Worm (Caenorhabditis elegans): Measurements from ENCODE around the gene vha-6.

ce11 chrII:11443128-11443527, 4.9 kb upstream of the vha-6 start:
- no peak for TF ChIP-seq sea-1 (GFP tag; conservative IDR thresholded peaks at IDR 0.05)
- TF ChIP-seq ama-1 (optimal IDR thresholded peaks at IDR 0.05), result no peak
- TF ChIP-seq flt-1 (GFP tag; IDR thresholded peaks at IDR 0.05), result no peak
- no peak for TF ChIP-seq hmbx-1 (tag; optimal IDR thresholded peaks at IDR 0.05)
- TF ChIP-seq scrt-1 (GFP tag; IDR thresholded peaks at IDR 0.05), result no peak
- no peak for TF ChIP-seq hmg-4 (GFP tag; optimal IDR thresholded peaks at IDR 0.05)
- TF ChIP-seq tra-4 (tag; optimal IDR thresholded peaks at IDR 0.05), result no peak
- no peak for TF ChIP-seq aly-1 (tag; optimal IDR thresholded peaks at IDR 0.05)
- TF ChIP-seq pes-1 (GFP tag; IDR thresholded peaks at IDR 0.05), result no peak
